Worm (Caenorhabditis elegans) whole organism, L1 larva: Measurements from ENCODE around the gene B0001.5.

ENCODE experiments used
- alr-1 ChIP-seq: fragments of 200-800 bp; sonication (Bioruptor generic); optimal IDR thresholded peaks from 2 replicates; lab custom pipeline; 2018; ENCODE audit warnings: borderline replicate concordance, mild to moderate bottlenecking, missing genetic modification characterization, missing compliant biosample characterization
- ama-1 ChIP-seq: fragments of 150-350 bp; optimal IDR thresholded peaks from 2 replicates; lab custom pipeline; 2014
- efl-1 ChIP-seq, 4 experiments: fragments of 150-350 bp; optimal IDR thresholded peaks in 3 of 4; peaks in 1 of 4; 1 replicate in 1 of 4; 2 replicates in 3 of 4; lab custom pipeline; 2014; ENCODE audit warnings: missing biosample characterization in 2 of 4, missing genetic modification characterization in 2 of 4, missing genetic modification reagents in 2 of 4
- elt-3 ChIP-seq, 6 experiments: fragments of 150-350 bp in 1 of 6; sonication (generic microtip); optimal IDR thresholded peaks; 2 replicates each; lab custom pipeline; 2017 to 2018; ENCODE audit warnings: missing biosample characterization in 6 of 6, missing genetic modification characterization in 6 of 6, inconsistent platforms in 1 of 6
- fkh-8 ChIP-seq: sonication (generic microtip); optimal IDR thresholded peaks from 2 replicates; lab custom pipeline; 2016; ENCODE audit warnings: mild to moderate bottlenecking, missing genetic modification characterization, missing compliant biosample characterization
- hpl-2 ChIP-seq: fragments of 150-350 bp; optimal IDR thresholded peaks from 2 replicates; lab custom pipeline; 2014; ENCODE audit warnings: missing biosample characterization, missing genetic modification reagents, missing genetic modification characterization
- nhr-11 ChIP-seq: fragments of 150-350 bp; optimal IDR thresholded peaks from 2 replicates; lab custom pipeline; 2014; ENCODE audit warnings: missing biosample characterization, missing genetic modification characterization
- nhr-12 ChIP-seq: sonication (generic microtip); optimal IDR thresholded peaks from 2 replicates; lab custom pipeline; 2017; ENCODE audit warnings: missing biosample characterization, missing genetic modification characterization
- sox-4 ChIP-seq: sonication (generic microtip); optimal IDR thresholded peaks from 2 replicates; lab custom pipeline; 2016; ENCODE audit warnings: missing genetic modification characterization, missing compliant biosample characterization
- sptf-1 ChIP-seq: fragments of 150-350 bp; optimal IDR thresholded peaks from 2 replicates; lab custom pipeline; 2014; ENCODE audit warnings: missing biosample characterization, missing genetic modification characterization
- unc-62 ChIP-seq: fragments of 150-350 bp; optimal IDR thresholded peaks from 2 replicates; lab custom pipeline; 2014; ENCODE audit warnings: missing biosample characterization, missing genetic modification reagents, missing genetic modification characterization
- ztf-11 ChIP-seq, 2 experiments: sonication (generic microtip); optimal IDR thresholded peaks; 2 replicates each; lab custom pipeline; 2016 to 2017; ENCODE audit warnings: missing genetic modification characterization in 2 of 2, missing biosample characterization in 1 of 2, missing compliant biosample characterization in 1 of 2

- TF ChIP-seq efl-1 (optimal IDR thresholded peaks at IDR 0.05; lab: Kevin White, UChicago) (no peak), efl-1 (GFP tag; optimal IDR thresholded peaks at IDR 0.05 in 1 of 2; lab: Kevin White, UChicago) (peak in 1 of 2 experiments; percentile 38), elt-3 (tag; optimal IDR thresholded peaks at IDR 0.05; lab: Kevin White, UChicago) (no peak), sptf-1 (no peak), sox-4 (no peak), nhr-11 (tag; lab: Kevin White, UChicago) (no peak), fkh-8 (tag; lab: Kevin White, UChicago) (no peak), nhr-12 (tag; lab: Kevin White, UChicago) (no peak), unc-62 (no peak), hpl-2 (GFP tag; lab: Kevin White, UChicago) (no peak), alr-1 (tag; lab: Kevin White, UChicago) (no peak), ztf-11 (tag; optimal IDR thresholded peaks at IDR 0.05; lab: Kevin White, UChicago) (no peak), ama-1 (lab: Kevin White, UChicago) (no peak)
Observed at ce11 chrIV:12120536-12120935, 22.6 kb downstream of the B0001.5 start.
